Fruit fly (Drosophila melanogaster): ENCODE results near the gene Vps37B.

Vps37B gene

DNA sequence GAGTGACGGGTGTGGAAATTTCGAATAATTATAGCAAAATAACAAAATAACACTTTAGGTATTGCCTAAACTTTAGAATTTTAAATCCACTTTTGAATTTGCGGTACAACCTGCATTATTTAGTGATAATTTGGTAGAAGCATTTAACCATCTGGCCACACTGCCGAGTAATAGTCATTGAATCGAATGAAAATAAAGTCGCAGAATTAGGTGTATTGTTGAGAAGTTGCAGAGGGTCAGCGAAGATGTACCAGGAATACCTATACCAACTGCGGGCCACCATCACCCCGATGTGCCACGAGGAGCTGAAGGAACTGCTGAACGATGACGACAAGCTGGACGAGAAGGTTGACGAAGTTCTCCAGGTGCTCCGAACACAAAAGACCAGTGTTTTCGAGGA lies at the start of gene Vps37B:
Vps37B (plus strand) TSS at position 134 of the 400 bp plus-strand sequence.
- TF ChIP-seq Crg-1 (GFP tag; optimal IDR thresholded peaks at IDR 0.05) (no peak), CG7045 (GFP tag; optimal IDR thresholded peaks at IDR 0.05) (no peak), pad (GFP tag; optimal IDR thresholded peaks at IDR 0.05) (no peak), cnc (optimal IDR thresholded peaks at IDR 0.05) (no peak), bab1 (GFP tag; optimal IDR thresholded peaks at IDR 0.05) (no peak), CG1620 (GFP tag; optimal IDR thresholded peaks at IDR 0.05) (no peak), CG12768 (GFP tag; optimal IDR thresholded peaks at IDR 0.05) (no peak), CG33017 (tag; optimal IDR thresholded peaks at IDR 0.05) (no peak)

DNA sequence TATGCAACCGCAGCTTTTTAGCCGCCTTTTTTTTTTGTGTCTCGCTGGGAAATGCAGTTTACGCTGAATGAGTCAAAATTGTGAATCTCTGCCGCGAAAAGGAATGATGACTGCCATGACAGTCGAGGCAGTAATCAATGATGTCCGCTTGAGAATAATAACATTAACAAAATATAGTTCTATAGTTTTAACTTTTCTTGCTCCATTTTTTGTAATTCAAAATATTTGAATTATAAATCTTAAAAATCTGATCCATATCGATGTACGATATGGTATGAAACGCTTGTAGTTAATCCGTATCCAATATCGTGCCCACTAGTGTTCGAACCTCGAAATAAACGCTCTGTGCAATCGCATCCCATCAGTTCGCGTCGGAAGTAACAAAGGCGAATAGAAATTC lies 38.2 kb upstream of the Vps37B start:
- no peak for TF ChIP-seq CG11617 (GFP tag; optimal IDR thresholded peaks at IDR 0.05)
- peak; percentile 34 for TF ChIP-seq kay (GFP tag; ENCODE audit: borderline replicate concordance)

DNA sequence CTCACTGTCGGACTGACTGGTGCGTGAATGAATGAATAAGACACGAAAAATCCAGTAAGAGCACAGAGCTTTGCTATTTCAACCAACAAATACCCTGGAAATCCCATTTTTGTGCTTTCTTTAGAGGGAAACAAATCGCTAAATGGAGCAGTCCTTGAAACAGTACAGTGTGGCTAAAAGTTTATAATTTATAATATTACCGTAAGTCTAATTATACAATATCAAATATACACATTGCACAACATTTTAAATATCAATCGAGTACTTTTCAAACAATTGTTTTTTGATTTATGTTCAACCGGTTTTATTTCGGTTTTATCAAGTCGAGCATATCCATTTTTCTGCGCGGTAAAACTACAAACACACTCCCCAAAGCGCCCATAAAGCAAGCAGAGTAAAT lies 32.7 kb upstream of the Vps37B start:
- peak; percentile 52 for TF ChIP-seq kay (GFP tag; ENCODE audit: borderline replicate concordance)
- no peak for TF ChIP-seq CG7101 (tag; optimal IDR thresholded peaks at IDR 0.05)

DNA sequence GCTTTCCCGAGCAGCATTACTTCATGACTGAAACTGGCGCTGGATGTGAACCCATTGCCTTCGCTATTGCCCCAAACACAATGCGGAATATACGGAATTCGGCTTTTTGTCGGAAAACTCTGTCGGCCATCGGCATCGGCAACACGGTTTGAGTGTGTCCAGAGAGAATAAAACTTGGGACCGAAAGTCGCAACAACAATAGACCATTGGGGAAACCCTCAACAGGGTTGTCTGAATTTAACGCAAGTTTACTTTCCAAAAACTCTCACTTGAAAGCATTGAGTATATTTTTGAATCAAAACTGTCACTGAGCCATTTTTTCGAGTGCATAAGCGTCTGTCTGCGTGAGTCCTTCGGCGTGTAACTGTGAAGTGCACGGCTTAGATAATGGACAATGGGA lies 27.7 kb upstream of the Vps37B start:
- TF ChIP-seq CG12768 (GFP tag; optimal IDR thresholded peaks at IDR 0.05) (peak; percentile 55), CG5204 (GFP tag; optimal IDR thresholded peaks at IDR 0.05) (no peak), CG7045 (GFP tag; optimal IDR thresholded peaks at IDR 0.05) (peak; percentile 50), ovo (GFP tag; optimal IDR thresholded peaks at IDR 0.05) (no peak), CG7101 (tag; optimal IDR thresholded peaks at IDR 0.05) (peak; percentile 27), CG1620 (GFP tag; optimal IDR thresholded peaks at IDR 0.05) (no peak), Crg-1 (GFP tag; optimal IDR thresholded peaks at IDR 0.05) (no peak), cic (GFP tag; optimal IDR thresholded peaks at IDR 0.05) (no peak), pad (GFP tag; optimal IDR thresholded peaks at IDR 0.05) (no peak), CG33017 (tag; optimal IDR thresholded peaks at IDR 0.05) (peak; percentile 56), Mnt (GFP tag; optimal IDR thresholded peaks at IDR 0.05) (no peak), CG11617 (GFP tag; optimal IDR thresholded peaks at IDR 0.05) (no peak), cnc (optimal IDR thresholded peaks at IDR 0.05) (no peak), tj (GFP tag; optimal IDR thresholded peaks at IDR 0.05) (no peak), Hr96 (GFP tag; optimal IDR thresholded peaks at IDR 0.05) (no peak), kay (GFP tag; ENCODE audit: borderline replicate concordance) (no peak), toe (GFP tag; optimal IDR thresholded peaks at IDR 0.05) (peak; percentile 26), Clk (GFP tag; optimal IDR thresholded peaks at IDR 0.05) (peak; percentile 17), CG14711 (tag; optimal IDR thresholded peaks at IDR 0.05) (peak; percentile 46)

DNA sequence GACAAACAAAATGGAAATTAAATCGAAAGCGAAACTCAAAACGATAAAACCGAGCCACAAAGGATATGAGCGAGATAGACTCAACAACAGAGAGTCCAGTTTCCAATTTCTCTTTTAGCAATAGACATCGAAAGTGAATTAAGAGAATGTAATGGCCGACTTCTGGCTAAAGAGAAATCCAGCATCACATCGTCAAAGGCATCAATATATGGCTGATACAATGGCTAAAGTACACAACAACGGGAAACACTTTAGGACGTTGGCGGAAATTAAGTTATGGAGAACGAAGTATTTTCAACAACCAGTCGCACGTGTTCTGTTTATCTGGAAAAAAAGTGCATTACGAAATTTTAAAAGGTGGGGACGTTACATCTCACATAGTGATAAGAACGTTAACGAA lies 26.4 kb upstream of the Vps37B start:
- TF ChIP-seq CG14711 (tag; optimal IDR thresholded peaks at IDR 0.05) (no peak), cic (GFP tag; optimal IDR thresholded peaks at IDR 0.05) (no peak), kay (GFP tag; ENCODE audit: borderline replicate concordance) (no peak), toe (GFP tag; optimal IDR thresholded peaks at IDR 0.05) (no peak), CG7045 (GFP tag; optimal IDR thresholded peaks at IDR 0.05) (no peak), CG12768 (GFP tag; optimal IDR thresholded peaks at IDR 0.05) (no peak), CG5204 (GFP tag; optimal IDR thresholded peaks at IDR 0.05) (no peak), cnc (optimal IDR thresholded peaks at IDR 0.05) (no peak), Crg-1 (GFP tag; optimal IDR thresholded peaks at IDR 0.05) (no peak), pad (GFP tag; optimal IDR thresholded peaks at IDR 0.05) (no peak), Mnt (GFP tag; optimal IDR thresholded peaks at IDR 0.05) (no peak), CG1620 (GFP tag; optimal IDR thresholded peaks at IDR 0.05) (no peak), CG7101 (tag; optimal IDR thresholded peaks at IDR 0.05) (no peak), CG33017 (tag; optimal IDR thresholded peaks at IDR 0.05) (no peak), Hr96 (GFP tag; optimal IDR thresholded peaks at IDR 0.05) (no peak), bab1 (GFP tag; optimal IDR thresholded peaks at IDR 0.05) (no peak), Clk (GFP tag; optimal IDR thresholded peaks at IDR 0.05) (no peak), tj (GFP tag; optimal IDR thresholded peaks at IDR 0.05) (no peak), ovo (GFP tag; optimal IDR thresholded peaks at IDR 0.05) (no peak)

DNA sequence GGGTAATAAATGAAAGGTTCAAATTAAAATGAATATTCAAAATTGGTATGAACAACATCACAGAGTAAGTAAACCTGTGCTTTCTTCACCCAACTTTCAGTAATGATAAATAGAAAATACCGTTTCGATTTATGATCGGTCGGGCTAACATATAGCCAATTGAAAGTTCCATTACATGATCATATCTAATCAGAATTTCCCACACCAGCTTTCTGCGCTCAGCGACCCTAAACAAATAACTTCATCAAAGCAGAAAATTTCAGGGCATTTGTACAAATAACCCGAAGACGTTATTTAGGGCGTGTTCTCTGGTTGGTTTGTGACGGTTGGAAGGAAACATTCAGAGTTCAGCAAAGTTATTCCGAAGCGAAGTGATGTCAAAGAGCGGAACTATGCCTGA lies 22.2 kb upstream of the Vps37B start:
- TF ChIP-seq CG11617 (GFP tag; optimal IDR thresholded peaks at IDR 0.05), result no peak

DNA sequence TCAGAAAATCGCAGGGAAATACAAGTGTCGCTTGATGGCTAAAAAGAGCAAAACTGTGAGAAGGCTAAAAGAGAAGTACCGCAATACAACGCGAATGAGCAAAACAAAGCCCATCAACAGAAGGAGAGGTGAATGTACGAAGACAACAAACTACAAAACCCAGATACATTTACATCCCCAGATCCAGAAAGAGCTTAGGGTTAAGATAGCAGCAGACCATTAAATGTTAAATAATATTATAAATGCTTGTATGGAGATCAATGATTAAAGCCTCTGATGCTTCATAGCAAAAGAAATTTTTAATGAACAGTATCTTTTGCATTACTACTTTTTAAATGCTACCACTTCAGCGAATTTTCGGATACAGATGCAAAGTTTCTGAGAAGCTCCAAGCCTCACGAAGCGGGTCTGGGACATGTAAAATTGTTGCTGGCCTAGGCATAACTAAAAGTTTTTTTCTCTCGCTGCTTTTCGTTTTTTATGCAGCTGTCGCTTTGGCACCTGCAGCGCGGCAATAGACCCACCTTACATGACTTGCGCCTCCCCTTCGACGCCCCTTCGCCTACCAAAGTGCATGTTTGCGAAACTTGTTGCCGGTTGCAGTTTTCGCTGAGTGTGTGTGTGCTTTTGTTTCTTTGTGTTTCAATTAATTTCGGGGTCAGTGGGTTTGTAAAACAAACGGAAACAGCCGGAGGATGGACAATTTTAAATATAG lies 20.5 kb upstream of the Vps37B start:
- no peak for TF ChIP-seq Clk (GFP tag; optimal IDR thresholded peaks at IDR 0.05)
- no peak for TF ChIP-seq CG14711 (tag; optimal IDR thresholded peaks at IDR 0.05)
- TF ChIP-seq tj (GFP tag; optimal IDR thresholded peaks at IDR 0.05), result peak; percentile 79
